Worm (Caenorhabditis elegans) whole organism, late embryonic: ENCODE data around the gene srbc-24.

ENCODE experiments used
- C08G9.2 ChIP-seq: sonication (generic microtip); optimal IDR thresholded peaks from 2 replicates; lab custom pipeline; 2016; ENCODE audit warnings: mild to moderate bottlenecking, missing genetic modification characterization, moderate library complexity, missing compliant biosample characterization
- K09A11.1 ChIP-seq: sonication (generic microtip); optimal IDR thresholded peaks from 2 replicates; lab custom pipeline; 2017; ENCODE audit warnings: antibody characterized with exemption, mild to moderate bottlenecking, missing genetic modification characterization, missing compliant biosample characterization; ENCODE audit not compliant: insufficient read depth
- Y22D7AL.16 ChIP-seq: sonication (generic microtip); optimal IDR thresholded peaks from 2 replicates; lab custom pipeline; 2016; ENCODE audit warnings: missing genetic modification characterization, missing compliant biosample characterization
- ahr-1 ChIP-seq: sonication (generic microtip); optimal IDR thresholded peaks from 2 replicates; lab custom pipeline; 2016; ENCODE audit warnings: missing genetic modification characterization, missing compliant biosample characterization
- ama-1 ChIP-seq: fragments of 150-350 bp; optimal IDR thresholded peaks from 2 replicates; lab custom pipeline; 2014
- ceh-18 ChIP-seq: sonication (generic microtip); optimal IDR thresholded peaks from 2 replicates; lab custom pipeline; 2016; ENCODE audit warnings: missing genetic modification characterization, missing compliant biosample characterization
- ceh-22 ChIP-seq: sonication (generic microtip); optimal IDR thresholded peaks from 2 replicates; lab custom pipeline; 2017; ENCODE audit warnings: missing biosample characterization, missing genetic modification characterization
- ceh-24 ChIP-seq: sonication (generic microtip); optimal IDR thresholded peaks from 2 replicates; lab custom pipeline; 2016; ENCODE audit warnings: mild to moderate bottlenecking, missing genetic modification characterization, missing compliant biosample characterization
- ceh-30 ChIP-seq: fragments of 150-350 bp; optimal IDR thresholded peaks from 2 replicates; lab custom pipeline; 2014; ENCODE audit warnings: missing biosample characterization, missing genetic modification characterization
- ceh-31 ChIP-seq: sonication (generic microtip); optimal IDR thresholded peaks from 2 replicates; lab custom pipeline; 2016; ENCODE audit warnings: missing genetic modification characterization, missing compliant biosample characterization
- ceh-45 ChIP-seq: fragments of 200-800 bp; sonication (Bioruptor generic); IDR thresholded peaks from 2 replicates; pipeline ENCODE4 v1.3.6; 2022; ENCODE audit warnings: missing genetic modification reagents, missing genetic modification characterization, missing compliant biosample characterization
- dmd-4 ChIP-seq: sonication (generic microtip); optimal IDR thresholded peaks from 2 replicates; lab custom pipeline; 2016; ENCODE audit warnings: borderline replicate concordance, missing genetic modification characterization, missing compliant biosample characterization
- dve-1 ChIP-seq: sonication (generic microtip); optimal IDR thresholded peaks from 2 replicates; lab custom pipeline; 2017; ENCODE audit warnings: antibody characterized with exemption, mild to moderate bottlenecking, missing genetic modification characterization, missing compliant biosample characterization
- elt-4 ChIP-seq: sonication (generic microtip); optimal IDR thresholded peaks from 2 replicates; lab custom pipeline; 2016; ENCODE audit warnings: missing genetic modification characterization, missing compliant biosample characterization
- ets-4 ChIP-seq: sonication (generic microtip); optimal IDR thresholded peaks from 2 replicates; lab custom pipeline; 2016; ENCODE audit warnings: missing genetic modification characterization, missing compliant biosample characterization
- eyg-1 ChIP-seq: sonication (generic microtip); optimal IDR thresholded peaks from 2 replicates; lab custom pipeline; 2016; ENCODE audit warnings: missing genotype, missing genetic modification characterization, missing compliant biosample characterization
- fax-1 ChIP-seq: sonication (generic microtip); optimal IDR thresholded peaks from 2 replicates; lab custom pipeline; 2016; ENCODE audit warnings: missing genotype, missing genetic modification characterization, missing compliant biosample characterization
- fkh-10 ChIP-seq: fragments of 150-350 bp; optimal IDR thresholded peaks from 2 replicates; lab custom pipeline; 2014; ENCODE audit warnings: missing biosample characterization, missing genetic modification reagents, missing genetic modification characterization
- fkh-6 ChIP-seq: sonication (generic microtip); optimal IDR thresholded peaks from 2 replicates; lab custom pipeline; 2016; ENCODE audit warnings: missing genetic modification characterization, missing compliant biosample characterization
- gmeb-2 ChIP-seq: sonication (generic microtip); optimal IDR thresholded peaks from 2 replicates; lab custom pipeline; 2016; ENCODE audit warnings: missing genetic modification characterization, inconsistent platforms, missing compliant biosample characterization
- hlh-30 ChIP-seq: sonication (generic microtip); optimal IDR thresholded peaks from 2 replicates; lab custom pipeline; 2017; ENCODE audit warnings: antibody characterized with exemption, missing genetic modification characterization, missing compliant biosample characterization; ENCODE audit not compliant: insufficient read depth
- hlh-8 ChIP-seq: sonication (generic microtip); optimal IDR thresholded peaks from 2 replicates; lab custom pipeline; 2016; ENCODE audit warnings: missing genotype, missing genetic modification characterization, missing compliant biosample characterization
- lin-11 ChIP-seq: fragments of 200-800 bp; sonication (Bioruptor generic); optimal IDR thresholded peaks from 2 replicates; lab custom pipeline; 2018; ENCODE audit warnings: mild to moderate bottlenecking, missing genetic modification characterization, missing compliant biosample characterization
- madf-2 ChIP-seq: sonication (generic microtip); optimal IDR thresholded peaks from 2 replicates; lab custom pipeline; 2017; ENCODE audit warnings: missing genetic modification characterization, missing compliant biosample characterization
- nhr-11 ChIP-seq: fragments of 150-350 bp; optimal IDR thresholded peaks from 2 replicates; lab custom pipeline; 2014; ENCODE audit warnings: missing biosample characterization, missing genetic modification characterization
- nhr-232 ChIP-seq: sonication (generic microtip); optimal IDR thresholded peaks from 2 replicates; lab custom pipeline; 2016; ENCODE audit warnings: missing genetic modification characterization, missing compliant biosample characterization
- pag-3 ChIP-seq: sonication (generic microtip); optimal IDR thresholded peaks from 2 replicates; lab custom pipeline; 2016; ENCODE audit warnings: missing compliant biosample characterization, missing genetic modification characterization, borderline replicate concordance
- pha-2 ChIP-seq: sonication (generic microtip); optimal IDR thresholded peaks from 2 replicates; lab custom pipeline; 2017; ENCODE audit warnings: mild to moderate bottlenecking, missing genetic modification characterization, missing compliant biosample characterization
- pha-4 ChIP-seq: fragments of 150-350 bp; optimal IDR thresholded peaks from 2 replicates; lab custom pipeline; 2018; ENCODE audit warnings: missing biosample characterization, missing genetic modification reagents, missing genetic modification characterization
- ref-2 ChIP-seq: sonication (generic microtip); optimal IDR thresholded peaks from 2 replicates; lab custom pipeline; 2016; ENCODE audit warnings: missing genetic modification characterization, missing compliant biosample characterization
- sox-4 ChIP-seq: sonication (generic microtip); optimal IDR thresholded peaks from 2 replicates; lab custom pipeline; 2017; ENCODE audit warnings: mild to moderate bottlenecking, missing genetic modification characterization, inconsistent platforms, missing compliant biosample characterization
- tbx-2 ChIP-seq: sonication (generic microtip); optimal IDR thresholded peaks from 2 replicates; lab custom pipeline; 2016; ENCODE audit warnings: missing genetic modification characterization, missing compliant biosample characterization
- tbx-7 ChIP-seq: sonication (generic microtip); optimal IDR thresholded peaks from 2 replicates; lab custom pipeline; 2016; ENCODE audit warnings: missing genotype, missing genetic modification characterization, missing compliant biosample characterization
- ttx-3 ChIP-seq: sonication (generic microtip); optimal IDR thresholded peaks from 2 replicates; lab custom pipeline; 2016; ENCODE audit warnings: missing genetic modification reagents, missing genetic modification characterization, missing compliant biosample characterization
- unc-42 ChIP-seq: sonication (generic microtip); optimal IDR thresholded peaks from 2 replicates; lab custom pipeline; 2016; ENCODE audit warnings: missing genotype, missing genetic modification characterization, missing compliant biosample characterization
- unc-55 ChIP-seq: sonication (generic microtip); optimal IDR thresholded peaks from 2 replicates; lab custom pipeline; 2017; ENCODE audit warnings: missing biosample characterization, missing genetic modification reagents, missing genetic modification characterization
- ztf-16 ChIP-seq: sonication (generic microtip); optimal IDR thresholded peaks from 2 replicates; lab custom pipeline; 2017; ENCODE audit warnings: missing genetic modification characterization, missing compliant biosample characterization

srbc-24 gene

ce11 chrV:2133512-2133911 is 18.0 kb upstream of the srbc-24 start (continued):
- peak; percentile 0 for TF ChIP-seq unc-42 (tag; lab: Kevin White, UChicago)
- no peak for TF ChIP-seq hlh-8 (tag; lab: Kevin White, UChicago)
- TF ChIP-seq ceh-31 (tag; lab: Kevin White, UChicago) = peak; percentile 62
- peak; percentile 67 for TF ChIP-seq ceh-18 (tag; lab: Kevin White, UChicago)
- no peak for TF ChIP-seq fkh-10 (GFP tag; lab: Kevin White, UChicago)
- TF ChIP-seq nhr-11 (tag; lab: Kevin White, UChicago) = no peak
- TF ChIP-seq fax-1 (tag; lab: Kevin White, UChicago) = no peak
- no peak for TF ChIP-seq dmd-4 (tag; lab: Kevin White, UChicago)
- no peak for TF ChIP-seq ahr-1 (tag; lab: Kevin White, UChicago)
- no peak for TF ChIP-seq ceh-24 (tag; lab: Kevin White, UChicago)
- no peak for TF ChIP-seq lin-11 (tag; lab: Kevin White, UChicago)
- TF ChIP-seq tbx-2 (tag; lab: Kevin White, UChicago) = peak; percentile 30
- TF ChIP-seq nhr-232 (tag; lab: Kevin White, UChicago) = no peak
- TF ChIP-seq unc-55 = no peak
- TF ChIP-seq ceh-45 = no peak
- peak; percentile 71 for TF ChIP-seq hlh-30
- TF ChIP-seq pha-4 = no peak
- TF ChIP-seq ceh-30 = no peak
- peak; percentile 50 for TF ChIP-seq ref-2 (tag; lab: Kevin White, UChicago)
- TF ChIP-seq pag-3 = no peak

ce11 chrV:2134340-2134739 is 17.2 kb upstream of the srbc-24 start:
- TF ChIP-seq ztf-16 (tag; lab: Kevin White, UChicago) = no peak
- TF ChIP-seq hlh-30 = peak; percentile 56
- peak; percentile 19 for TF ChIP-seq unc-42 (tag; lab: Kevin White, UChicago)

DNA sequence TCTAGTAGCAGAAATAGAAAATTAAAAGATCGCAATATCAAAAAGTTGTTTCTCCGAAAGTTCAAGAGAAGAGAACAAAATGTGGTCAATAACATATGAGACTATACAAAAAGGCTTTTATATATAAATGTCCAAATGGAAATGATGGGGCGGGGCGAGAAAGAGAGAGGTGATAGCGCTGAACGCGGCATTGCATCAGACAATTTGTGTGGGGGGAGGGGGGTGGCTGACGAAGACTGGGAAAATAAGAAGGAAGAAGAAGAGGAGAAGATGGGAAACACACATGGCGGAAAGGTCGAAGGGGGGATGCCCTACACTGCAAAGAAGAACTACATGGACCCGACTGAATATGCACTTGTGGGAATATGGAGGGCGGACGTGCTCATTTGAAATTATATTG is 16.2 kb upstream of the srbc-24 start:
- TF ChIP-seq elt-4 (no peak), sox-4 (tag; lab: Kevin White, UChicago) (peak; percentile 21), pha-4 (no peak), unc-42 (tag; lab: Kevin White, UChicago) (peak; percentile 3)

DNA sequence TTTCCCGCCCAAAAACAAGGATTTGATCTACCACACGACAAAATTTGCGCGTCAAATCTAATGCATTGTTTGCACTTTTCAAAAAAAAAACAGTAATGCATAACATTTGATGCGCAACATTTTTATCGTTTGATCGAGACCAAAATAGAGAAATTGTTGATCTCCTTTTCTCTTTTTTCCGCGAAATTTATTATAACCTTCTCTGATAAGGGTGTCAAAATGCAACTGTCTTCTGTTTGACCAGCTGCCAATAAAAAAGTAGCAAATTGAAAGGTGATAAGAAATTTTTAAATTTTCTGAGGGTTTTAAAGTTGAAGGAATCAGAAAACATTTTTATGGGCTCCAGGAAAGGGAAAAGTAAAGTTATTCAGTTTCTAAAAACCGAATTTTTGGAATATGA is 14.5 kb upstream of the srbc-24 start:
- TF ChIP-seq eyg-1 (tag; lab: Kevin White, UChicago) (no peak), gmeb-2 (tag; lab: Kevin White, UChicago) (no peak), madf-2 (tag; lab: Kevin White, UChicago) (no peak)

ce11 chrV:2138287-2138686 is 13.3 kb upstream of the srbc-24 start:
- no peak for TF ChIP-seq pag-3
- no peak for TF ChIP-seq unc-55
- no peak for TF ChIP-seq ceh-22 (tag; lab: Kevin White, UChicago)
- TF ChIP-seq K09A11.1 (tag; lab: Kevin White, UChicago) = no peak
- TF ChIP-seq tbx-7 (tag; lab: Kevin White, UChicago) = no peak
- TF ChIP-seq, all 69 proteins: peak for 0

ce11 chrV:2139918-2140317 is 11.6 kb upstream of the srbc-24 start, which contains the start of gene F22F7.7:
Gene F22F7.7 (minus strand): TSS chrV:2140042.
- TF ChIP-seq dmd-4 (tag; lab: Kevin White, UChicago) = no peak
- no peak for TF ChIP-seq unc-42 (tag; lab: Kevin White, UChicago)
- TF ChIP-seq eyg-1 (tag; lab: Kevin White, UChicago) = no peak
- TF ChIP-seq ets-4 (tag; lab: Kevin White, UChicago) = no peak
- no peak for TF ChIP-seq dve-1
- no peak for TF ChIP-seq ceh-18 (tag; lab: Kevin White, UChicago)
- TF ChIP-seq gmeb-2 (tag; lab: Kevin White, UChicago) = no peak
- no peak for TF ChIP-seq ref-2 (tag; lab: Kevin White, UChicago)
- TF ChIP-seq fkh-6 (tag; lab: Kevin White, UChicago) = no peak
- no peak for TF ChIP-seq C08G9.2 (tag; lab: Kevin White, UChicago)
- no peak for TF ChIP-seq lin-11 (tag; lab: Kevin White, UChicago)
- no peak for TF ChIP-seq elt-4
- TF ChIP-seq pag-3 = no peak
- TF ChIP-seq sox-4 (tag; lab: Kevin White, UChicago) = no peak
- TF ChIP-seq Y22D7AL.16 (tag; lab: Kevin White, UChicago) = no peak
- no peak for TF ChIP-seq ttx-3 (tag; lab: Kevin White, UChicago)
- TF ChIP-seq pha-2 (tag; lab: Kevin White, UChicago) = no peak
- TF ChIP-seq ama-1 (lab: Kevin White, UChicago) = no peak
